Worm (Caenorhabditis elegans) whole organism, L4 larva: ENCODE results near the gene pot-1.

Experiments used
- D1046.2 ChIP-seq: fragments of 200-800 bp; sonication (Bioruptor generic); IDR thresholded peaks from 2 replicates; pipeline ENCODE4 v1.3.6; 2022; ENCODE audit warnings: missing genetic modification characterization, missing compliant biosample characterization
- F10B5.3 ChIP-seq: sonication (generic microtip); optimal IDR thresholded peaks from 2 replicates; lab custom pipeline; 2016; ENCODE audit warnings: mild to moderate bottlenecking, missing genetic modification characterization, missing compliant biosample characterization
- F44E2.7 ChIP-seq: fragments of 200-800 bp; sonication (Bioruptor generic); IDR thresholded peaks from 2 replicates; pipeline ENCODE4 v2.1.2; 2022; ENCODE audit warnings: missing genetic modification characterization, missing compliant biosample characterization
- F49E8.2 ChIP-seq: sonication (generic microtip); optimal IDR thresholded peaks from 2 replicates; lab custom pipeline; 2016; ENCODE audit warnings: missing compliant biosample characterization, mild to moderate bottlenecking, missing genetic modification characterization, borderline replicate concordance
- R02D3.7 ChIP-seq: fragments of 150-350 bp; sonication (generic microtip); optimal IDR thresholded peaks from 3 replicates; lab custom pipeline; 2014; ENCODE audit warnings: missing biosample characterization, missing genetic modification characterization
- T20F7.1 ChIP-seq: fragments of 200-800 bp; sonication (Bioruptor generic); optimal IDR thresholded peaks from 2 replicates; lab custom pipeline; 2018; ENCODE audit warnings: mild to moderate bottlenecking, missing genetic modification characterization, missing compliant biosample characterization
- T26A8.4 ChIP-seq: fragments of 200-800 bp; sonication (Bioruptor generic); IDR thresholded peaks from 2 replicates; pipeline ENCODE4 v1.3.6; 2022; ENCODE audit warnings: missing genetic modification characterization, missing compliant biosample characterization
- Y105C5A.15 ChIP-seq: fragments of 200-800 bp; sonication (Bioruptor generic); IDR thresholded peaks from 2 replicates; pipeline ENCODE4 v1.3.6; 2022; ENCODE audit warnings: missing genetic modification characterization, missing compliant biosample characterization
- ZK546.5 ChIP-seq, 2 experiments: sonication (generic microtip); optimal IDR thresholded peaks; 2 replicates each; lab custom pipeline; 2017; ENCODE audit warnings: missing biosample characterization in 2 of 2, missing genetic modification characterization in 2 of 2
- arid-1 ChIP-seq: fragments of 200-800 bp; sonication (Bioruptor generic); conservative IDR thresholded peaks from 2 replicates; pipeline ENCODE4 v1.3.6; 2022; ENCODE audit warnings: missing genetic modification reagents, missing genetic modification characterization, missing compliant biosample characterization
- ceh-32 ChIP-seq: sonication (generic microtip); optimal IDR thresholded peaks from 2 replicates; lab custom pipeline; 2016; ENCODE audit warnings: mild to moderate bottlenecking, missing genetic modification characterization, missing compliant biosample characterization; ENCODE audit not compliant: poor library complexity
- ceh-44 ChIP-seq: fragments of 200-800 bp; sonication (Bioruptor generic); IDR thresholded peaks from 2 replicates; pipeline ENCODE4 v1.3.6; 2022; ENCODE audit warnings: missing genetic modification reagents, missing genetic modification characterization, missing compliant biosample characterization
- ces-1 ChIP-seq: fragments of 150-350 bp; sonication (generic microtip); optimal IDR thresholded peaks from 4 replicates; lab custom pipeline; 2014; ENCODE audit warnings: missing biosample characterization, missing genetic modification reagents, missing genetic modification characterization
- cey-2 ChIP-seq: sonication (generic microtip); optimal IDR thresholded peaks from 3 replicates; lab custom pipeline; 2017; ENCODE audit warnings: missing genetic modification characterization, mild to moderate bottlenecking, missing compliant biosample characterization, antibody characterized with exemption, borderline replicate concordance; ENCODE audit not compliant: insufficient read depth
- dmd-8 ChIP-seq: fragments of 200-800 bp; sonication (Bioruptor generic); IDR thresholded peaks from 2 replicates; pipeline ENCODE4 v1.3.6; 2022; ENCODE audit warnings: missing genetic modification characterization, missing compliant biosample characterization
- dmd-9 ChIP-seq: fragments of 200-800 bp; sonication (Bioruptor generic); IDR thresholded peaks from 2 replicates; pipeline ENCODE4 v1.3.6; 2022; ENCODE audit warnings: missing genetic modification reagents, missing genetic modification characterization, missing compliant biosample characterization
- duxl-1 ChIP-seq: sonication (generic microtip); optimal IDR thresholded peaks from 2 replicates; lab custom pipeline; 2016; ENCODE audit warnings: mild to moderate bottlenecking, missing genetic modification characterization, moderate library complexity, missing compliant biosample characterization; ENCODE audit not compliant: poor library complexity
- egl-27 ChIP-seq: sonication (generic microtip); optimal IDR thresholded peaks from 3 replicates; lab custom pipeline; 2017; ENCODE audit warnings: missing biosample characterization, missing genetic modification reagents, missing genetic modification characterization
- egl-43 ChIP-seq: fragments of 200-800 bp; sonication (Bioruptor generic); IDR thresholded peaks from 2 replicates; pipeline ENCODE4 v1.3.6; 2022; ENCODE audit warnings: missing genetic modification reagents, missing genetic modification characterization, missing compliant biosample characterization
- gei-8 ChIP-seq: fragments of 200-800 bp; sonication (Bioruptor generic); optimal IDR thresholded peaks from 2 replicates; lab custom pipeline; 2018; ENCODE audit warnings: mild to moderate bottlenecking, missing genetic modification characterization, missing compliant biosample characterization
- hif-1 ChIP-seq, 2 experiments: sonication (generic microtip); optimal IDR thresholded peaks; 2 replicates each; lab custom pipeline; 2016 to 2017; ENCODE audit warnings: missing compliant biosample characterization in 2 of 2, missing genetic modification characterization in 2 of 2, missing genetic modification reagents in 2 of 2, missing genotype in 2 of 2, mild to moderate bottlenecking in 1 of 2
- hlh-30 ChIP-seq: sonication (generic microtip); optimal IDR thresholded peaks from 2 replicates; lab custom pipeline; 2017; ENCODE audit warnings: antibody characterized with exemption, mild to moderate bottlenecking, missing genetic modification characterization, missing compliant biosample characterization; ENCODE audit not compliant: insufficient read depth
- hmg-1.1 ChIP-seq: fragments of 200-800 bp; sonication (Bioruptor generic); IDR thresholded peaks from 2 replicates; pipeline ENCODE4 v1.3.6; 2022; ENCODE audit warnings: missing genetic modification reagents, missing genetic modification characterization, missing compliant biosample characterization
- lim-7 ChIP-seq: fragments of 200-800 bp; sonication (Bioruptor generic); IDR thresholded peaks from 2 replicates; pipeline ENCODE4 v1.3.6; 2022; ENCODE audit warnings: missing genetic modification characterization, missing compliant biosample characterization
- lin-13 ChIP-seq: fragments of 150-350 bp; optimal IDR thresholded peaks from 2 replicates; lab custom pipeline; 2014; ENCODE audit warnings: missing biosample characterization, missing genetic modification reagents, missing genetic modification characterization
- lin-39 ChIP-seq: fragments of 150-350 bp; optimal IDR thresholded peaks from 2 replicates; lab custom pipeline; 2014; ENCODE audit warnings: missing biosample characterization, missing genetic modification reagents, missing genetic modification characterization
- lsy-2 ChIP-seq, 2 experiments: fragments of 150-350 bp in 1 of 2; sonication (generic microtip) in 1 of 2; optimal IDR thresholded peaks; 2 replicates each; lab custom pipeline; 2014 to 2017; ENCODE audit warnings: missing biosample characterization in 2 of 2, missing genetic modification characterization in 2 of 2
- madf-5 ChIP-seq, 2 experiments: fragments of 200-800 bp; sonication (Bioruptor generic); IDR thresholded peaks; 2 replicates each; pipeline ENCODE4 v1.3.6; 2022; ENCODE audit warnings: missing compliant biosample characterization in 2 of 2, missing genetic modification characterization in 2 of 2
- mep-1 ChIP-seq: fragments of 150-350 bp; sonication (generic microtip); optimal IDR thresholded peaks from 3 replicates; lab custom pipeline; 2014; ENCODE audit warnings: missing biosample characterization, missing genetic modification characterization
- mxl-2 ChIP-seq: fragments of 200-800 bp; sonication (Bioruptor generic); conservative IDR thresholded peaks from 2 replicates; pipeline ENCODE4 v1.3.6; 2022; ENCODE audit warnings: missing genetic modification reagents, missing genetic modification characterization, missing compliant biosample characterization
- nhr-10 ChIP-seq: fragments of 150-350 bp; optimal IDR thresholded peaks from 2 replicates; lab custom pipeline; 2014; ENCODE audit warnings: missing biosample characterization, missing genetic modification characterization
- nhr-102 ChIP-seq: sonication (generic microtip); optimal IDR thresholded peaks from 2 replicates; lab custom pipeline; 2016; ENCODE audit warnings: mild to moderate bottlenecking, missing genetic modification characterization, moderate library complexity, missing compliant biosample characterization
- nhr-11 ChIP-seq: fragments of 150-350 bp; optimal IDR thresholded peaks from 2 replicates; lab custom pipeline; 2014; ENCODE audit warnings: missing biosample characterization, missing genetic modification characterization
- nhr-111 ChIP-seq: fragments of 200-800 bp; sonication (Bioruptor generic); optimal IDR thresholded peaks from 2 replicates; lab custom pipeline; 2018; ENCODE audit warnings: mild to moderate bottlenecking, missing genetic modification characterization, missing compliant biosample characterization
- nhr-237 ChIP-seq: sonication (generic microtip); optimal IDR thresholded peaks from 2 replicates; lab custom pipeline; 2017; ENCODE audit warnings: missing biosample characterization, missing genetic modification characterization
- nhr-25 ChIP-seq: sonication (generic microtip); optimal IDR thresholded peaks from 2 replicates; lab custom pipeline; 2017; ENCODE audit warnings: missing genetic modification characterization, mild to moderate bottlenecking, missing compliant biosample characterization, antibody characterized with exemption, moderate library complexity, borderline replicate concordance; ENCODE audit not compliant: insufficient read depth
- nhr-42 ChIP-seq: fragments of 200-800 bp; sonication (Bioruptor generic); IDR thresholded peaks from 2 replicates; pipeline ENCODE4 v1.3.6; 2022; ENCODE audit warnings: missing genetic modification characterization, missing compliant biosample characterization
- nhr-76 ChIP-seq: fragments of 150-350 bp; optimal IDR thresholded peaks from 2 replicates; lab custom pipeline; 2014; ENCODE audit warnings: missing biosample characterization, missing genetic modification characterization
- nhr-77 ChIP-seq: fragments of 150-350 bp; optimal IDR thresholded peaks from 2 replicates; lab custom pipeline; 2014; ENCODE audit warnings: missing biosample characterization, missing genetic modification characterization
- php-3 ChIP-seq: fragments of 200-800 bp; sonication (Bioruptor generic); IDR thresholded peaks from 2 replicates; pipeline ENCODE4 v1.3.6; 2022; ENCODE audit warnings: missing genetic modification reagents, missing genetic modification characterization, missing compliant biosample characterization
- rbr-2 ChIP-seq: sonication (generic microtip); optimal IDR thresholded peaks from 2 replicates; lab custom pipeline; 2016; ENCODE audit warnings: missing genotype, missing genetic modification characterization, missing compliant biosample characterization
- skn-1 ChIP-seq: fragments of 150-350 bp; optimal IDR thresholded peaks from 2 replicates; lab custom pipeline; 2014; ENCODE audit warnings: missing biosample characterization, missing genetic modification characterization
- snpc-1.2 ChIP-seq: fragments of 200-800 bp; sonication (Bioruptor generic); IDR thresholded peaks from 2 replicates; pipeline ENCODE4 v1.3.6; 2022; ENCODE audit warnings: missing genetic modification reagents, missing genetic modification characterization, missing compliant biosample characterization
- spr-1 ChIP-seq: sonication (generic microtip); optimal IDR thresholded peaks from 2 replicates; lab custom pipeline; 2016; ENCODE audit warnings: mild to moderate bottlenecking, missing genetic modification characterization, missing compliant biosample characterization
- unc-130 ChIP-seq: sonication (generic microtip); optimal IDR thresholded peaks from 2 replicates; lab custom pipeline; 2016; ENCODE audit warnings: missing genetic modification reagents, missing genetic modification characterization, missing compliant biosample characterization
- unc-39 ChIP-seq: sonication (generic microtip); optimal IDR thresholded peaks from 2 replicates; lab custom pipeline; 2017; ENCODE audit warnings: missing biosample characterization, missing genetic modification characterization
- unc-62 ChIP-seq, 3 experiments: fragments of 150-350 bp in 1 of 3; sonication (generic microtip); optimal IDR thresholded peaks in 2 of 3; peaks in 1 of 3; 1 replicate in 1 of 3; 2 replicates in 2 of 3; lab custom pipeline; 2014 to 2017; ENCODE audit warnings: missing biosample characterization in 3 of 3, missing genetic modification characterization in 3 of 3, missing genetic modification reagents in 3 of 3, missing genotype in 1 of 3
- zag-1 ChIP-seq: fragments of 150-350 bp; optimal IDR thresholded peaks from 2 replicates; lab custom pipeline; 2014; ENCODE audit warnings: missing biosample characterization, missing genetic modification characterization
- zfp-3 ChIP-seq: fragments of 200-800 bp; sonication (Bioruptor generic); conservative IDR thresholded peaks from 2 replicates; pipeline ENCODE4 v1.3.6; 2022; ENCODE audit warnings: missing genetic modification reagents, missing genetic modification characterization, missing compliant biosample characterization
- ztf-11 ChIP-seq: fragments of 150-350 bp; optimal IDR thresholded peaks from 2 replicates; lab custom pipeline; 2014; ENCODE audit warnings: missing biosample characterization, missing genetic modification characterization

pot-1 gene

DNA sequence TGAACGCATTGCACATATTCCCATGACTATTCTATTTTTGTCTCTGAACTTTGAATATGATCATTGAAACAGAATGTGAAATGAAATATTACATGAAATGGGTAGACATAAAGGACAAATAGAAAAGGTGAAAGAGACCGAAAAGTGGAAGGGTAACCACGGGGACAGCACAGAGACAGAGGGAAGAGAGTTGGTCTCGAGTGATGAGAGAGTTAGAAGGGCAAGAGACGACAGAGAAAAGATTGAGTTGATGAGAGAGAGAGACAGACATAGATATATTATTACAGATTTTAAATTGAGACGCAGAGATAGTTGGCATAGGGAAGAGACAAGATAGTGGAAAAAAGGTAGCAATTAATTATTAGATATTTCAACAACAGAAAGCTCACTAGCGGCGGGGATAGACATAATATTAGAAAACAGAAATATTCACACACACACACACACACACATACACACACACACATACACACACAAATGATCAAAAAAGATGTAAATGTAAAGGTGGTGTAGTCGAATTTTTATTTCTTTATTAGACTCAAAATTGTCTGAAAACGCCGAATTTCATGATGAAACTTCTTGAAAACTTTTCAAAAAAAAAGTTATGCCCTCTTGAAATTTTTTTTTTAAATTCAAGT is 16.7 kb downstream of the pot-1 start:
- TF ChIP-seq D1046.2 (GFP tag; lab: Robert Waterston, UW): no peak
- peak; percentile 9 for TF ChIP-seq nhr-11 (tag; lab: Kevin White, UChicago)
- 0 out of 2 replicates have a peak, but pooled peaks have one; percentile 28 for TF ChIP-seq arid-1 (GFP tag; lab: Robert Waterston, UW)
- peak; percentile 4 for TF ChIP-seq lin-13 (GFP tag; lab: Kevin White, UChicago)
- no peak for TF ChIP-seq dmd-9 (GFP tag; lab: Robert Waterston, UW)
- TF ChIP-seq lsy-2 (tag; optimal IDR thresholded peaks at IDR 0.05; lab: Kevin White, UChicago): peak; percentile 50 to 80
- peak; percentile 61 for TF ChIP-seq hmg-1.1
- TF ChIP-seq unc-130 (GFP tag; lab: Kevin White, UChicago): no peak
- peak; percentile 34 for TF ChIP-seq rbr-2 (tag; lab: Kevin White, UChicago)
- TF ChIP-seq ceh-32 (tag; lab: Kevin White, UChicago): no peak
- no peak for TF ChIP-seq zag-1 (tag; lab: Kevin White, UChicago)
- no peak for TF ChIP-seq lin-39 (tag; lab: Kevin White, UChicago)
- no peak for TF ChIP-seq nhr-42 (GFP tag; lab: Robert Waterston, UW)
- no peak for TF ChIP-seq cey-2 (tag; lab: Kevin White, UChicago)
- peak; percentile 94 for TF ChIP-seq hlh-30 (tag; lab: Kevin White, UChicago)
- TF ChIP-seq snpc-1.2 (GFP tag; lab: Robert Waterston, UW): no peak
- TF ChIP-seq nhr-102: no peak
- TF ChIP-seq nhr-237 (tag; lab: Kevin White, UChicago): no peak
- no peak for TF ChIP-seq spr-1 (tag; lab: Kevin White, UChicago)
- TF ChIP-seq R02D3.7: no peak
- no peak for TF ChIP-seq egl-43
- TF ChIP-seq zfp-3 (GFP tag; lab: Robert Waterston, UW): 0 out of 2 replicates have a peak, but pooled peaks have one; percentile 13
- TF ChIP-seq F49E8.2 (tag; lab: Kevin White, UChicago): no peak
- TF ChIP-seq mep-1 (tag; lab: Kevin White, UChicago): peak; percentile 79
- TF ChIP-seq T26A8.4: no peak
- no peak for TF ChIP-seq hif-1 (tag; optimal IDR thresholded peaks at IDR 0.05; lab: Kevin White, UChicago)
- no peak for TF ChIP-seq lim-7
- TF ChIP-seq ZK546.5 (tag; optimal IDR thresholded peaks at IDR 0.05; lab: Kevin White, UChicago): no peak
- TF ChIP-seq unc-62 (GFP tag; optimal IDR thresholded peaks at IDR 0.05 in 1 of 2; lab: Kevin White, UChicago): no peak
- no peak for TF ChIP-seq unc-62 (tag; optimal IDR thresholded peaks at IDR 0.05; lab: Kevin White, UChicago)
- TF ChIP-seq T20F7.1 (GFP tag; lab: Kevin White, UChicago): no peak
- no peak for TF ChIP-seq mxl-2 (GFP tag; lab: Robert Waterston, UW)
- no peak for TF ChIP-seq gei-8 (GFP tag; lab: Kevin White, UChicago)
- TF ChIP-seq php-3: no peak
- TF ChIP-seq madf-5 (GFP tag; IDR thresholded peaks at IDR 0.05; lab: Robert Waterston, UW): no peak
- TF ChIP-seq nhr-25 (tag; lab: Kevin White, UChicago): no peak
- no peak for TF ChIP-seq nhr-111 (GFP tag; lab: Kevin White, UChicago)
- no peak for TF ChIP-seq dmd-8 (GFP tag; lab: Robert Waterston, UW)
- TF ChIP-seq nhr-77 (tag; lab: Kevin White, UChicago): peak; percentile 31
- no peak for TF ChIP-seq ztf-11 (tag; lab: Kevin White, UChicago)
- no peak for TF ChIP-seq nhr-76 (tag; lab: Kevin White, UChicago)
- no peak for TF ChIP-seq skn-1 (tag; lab: Kevin White, UChicago)
- TF ChIP-seq F44E2.7: no peak
- no peak for TF ChIP-seq Y105C5A.15
- no peak for TF ChIP-seq ces-1 (GFP tag; lab: Kevin White, UChicago)
- TF ChIP-seq F10B5.3 (tag; lab: Kevin White, UChicago): no peak
- peak; percentile 88 for TF ChIP-seq nhr-10 (tag; lab: Kevin White, UChicago)
- TF ChIP-seq duxl-1: no peak
- no peak for TF ChIP-seq unc-39 (tag; lab: Kevin White, UChicago)
- TF ChIP-seq ceh-44 (GFP tag; lab: Robert Waterston, UW): no peak
- no peak for TF ChIP-seq egl-27 (tag; lab: Kevin White, UChicago)
